Fruit fly (Drosophila melanogaster) whole organism, embryonic: Measurements from ENCODE around the gene RpS29.

Experiments used
- Atf3 ChIP-seq: fragments of 200-800 bp; sonication (Bioruptor generic); optimal IDR thresholded peaks from 3 replicates; lab custom pipeline; 2016; ENCODE audit warnings: missing biosample characterization, missing genetic modification characterization
- B-H1 ChIP-seq: fragments of 200-800 bp; sonication (Bioruptor generic); IDR thresholded peaks from 3 replicates; pipeline ENCODE4 v1.3.6; 2022; ENCODE audit warnings: missing biosample characterization, missing genetic modification characterization
- CG12236 ChIP-seq: fragments of 200-800 bp; sonication (Bioruptor generic); optimal IDR thresholded peaks from 2 replicates; lab custom pipeline; 2016; ENCODE audit warnings: missing biosample characterization, missing genetic modification characterization
- CG12659 ChIP-seq: fragments of 200-800 bp; sonication (Bioruptor generic); optimal IDR thresholded peaks from 3 replicates; lab custom pipeline; 2017; ENCODE audit warnings: mild to moderate bottlenecking, missing biosample characterization, missing genetic modification reagents, missing genetic modification characterization
- CG14860 ChIP-seq: fragments of 200-800 bp; sonication (Bioruptor generic); IDR thresholded peaks from 3 replicates; pipeline ENCODE4 v1.3.6; 2022; ENCODE audit warnings: missing biosample characterization, missing genetic modification characterization; ENCODE audit not compliant: partially characterized antibody
- CG15011 ChIP-seq: fragments of 200-800 bp; sonication (Bioruptor generic); optimal IDR thresholded peaks from 3 replicates; lab custom pipeline; 2018; ENCODE audit warnings: missing biosample characterization, mild to moderate bottlenecking, missing genetic modification characterization
- CG16815 ChIP-seq: fragments of 200-800 bp; sonication (Bioruptor generic); optimal IDR thresholded peaks from 3 replicates; lab custom pipeline; 2017; ENCODE audit warnings: missing biosample characterization, mild to moderate bottlenecking, missing genetic modification characterization
- CG2202 ChIP-seq: fragments of 200-800 bp; sonication (Bioruptor generic); optimal IDR thresholded peaks from 2 replicates; lab custom pipeline; 2018; ENCODE audit warnings: missing biosample characterization, mild to moderate bottlenecking, missing genetic modification characterization
- CG31365 ChIP-seq: fragments of 200-800 bp; sonication (Bioruptor generic); optimal IDR thresholded peaks from 2 replicates; lab custom pipeline; 2018; ENCODE audit warnings: missing biosample characterization, mild to moderate bottlenecking, missing genetic modification characterization
- CG3163 ChIP-seq: fragments of 200-800 bp; sonication (Bioruptor generic); optimal IDR thresholded peaks from 3 replicates; lab custom pipeline; 2016; ENCODE audit warnings: missing biosample characterization, missing genetic modification characterization
- CG8290 ChIP-seq, 3 experiments: fragments of 200-800 bp; sonication (Bioruptor generic); optimal IDR thresholded peaks; 2 replicates each; lab custom pipeline; 2016 to 2019; ENCODE audit warnings: missing biosample characterization in 3 of 3, missing genetic modification characterization in 3 of 3, mild to moderate bottlenecking in 2 of 3, moderate library complexity in 1 of 3
- Dad ChIP-seq: fragments of 200-800 bp; sonication (Bioruptor generic); optimal IDR thresholded peaks from 3 replicates; lab custom pipeline; 2016; ENCODE audit warnings: missing biosample characterization, missing genetic modification characterization
- H15 ChIP-seq: fragments of 200-800 bp; sonication (Bioruptor generic); IDR thresholded peaks from 3 replicates; pipeline ENCODE4 v1.3.6; 2022; ENCODE audit warnings: missing biosample characterization, missing genetic modification characterization
- HLH54F ChIP-seq: fragments of 200-800 bp; sonication (Bioruptor generic); optimal IDR thresholded peaks from 3 replicates; lab custom pipeline; 2016; ENCODE audit warnings: missing biosample characterization, missing genetic modification characterization
- Hr78 ChIP-seq, 2 experiments: fragments of 200-800 bp in 1 of 2; fragments of >200 bp in 1 of 2; sonication (Bioruptor generic) in 1 of 2; optimal IDR thresholded peaks; 2 replicates each; lab custom pipeline; 2017 to 2019; ENCODE audit warnings: missing biosample characterization in 2 of 2, missing genetic modification characterization in 2 of 2, mild to moderate bottlenecking in 1 of 2, moderate library complexity in 1 of 2
- Hsf ChIP-seq: fragments of 200-800 bp; sonication (Bioruptor generic); optimal IDR thresholded peaks from 3 replicates; lab custom pipeline; 2016; ENCODE audit warnings: missing biosample characterization, missing genetic modification characterization
- Kr ChIP-seq: fragments of 200-800 bp; sonication (Bioruptor generic); optimal IDR thresholded peaks from 2 replicates; lab custom pipeline; 2017; ENCODE audit warnings: missing biosample characterization, mild to moderate bottlenecking, missing genetic modification characterization
- Pdp1 ChIP-seq, 2 experiments: fragments of 200-800 bp; sonication (Bioruptor generic); optimal IDR thresholded peaks; 3 replicates each; lab custom pipeline; 2016; ENCODE audit warnings: missing biosample characterization in 2 of 2, missing genetic modification characterization in 2 of 2, mild to moderate bottlenecking in 1 of 2, moderate library complexity in 1 of 2
- Scr ChIP-seq: fragments of 200-800 bp; sonication (Bioruptor generic); IDR thresholded peaks from 2 replicates; pipeline ENCODE4 v1.3.6; 2022; ENCODE audit warnings: missing biosample characterization, missing genetic modification characterization; ENCODE audit not compliant: partially characterized antibody
- Sox102F ChIP-seq: fragments of 200-800 bp; sonication (Bioruptor generic); optimal IDR thresholded peaks from 2 replicates; lab custom pipeline; 2018; ENCODE audit warnings: missing biosample characterization, mild to moderate bottlenecking, missing genetic modification characterization, moderate library complexity
- Sry-β ChIP-seq: fragments of 200-800 bp; sonication (Bioruptor generic); optimal IDR thresholded peaks from 2 replicates; lab custom pipeline; 2018; ENCODE audit warnings: missing biosample characterization, mild to moderate bottlenecking, missing genetic modification characterization, moderate library complexity
- Ssrp ChIP-seq: fragments of 200-800 bp; sonication (Bioruptor generic); optimal IDR thresholded peaks from 2 replicates; lab custom pipeline; 2018; ENCODE audit warnings: missing biosample characterization, mild to moderate bottlenecking, missing genetic modification characterization, moderate library complexity
- TFAM ChIP-seq: fragments of 200-800 bp; sonication (Bioruptor generic); optimal IDR thresholded peaks from 2 replicates; lab custom pipeline; 2017; ENCODE audit warnings: missing biosample characterization, missing genetic modification characterization, inconsistent platforms
- ab ChIP-seq: fragments of 200-800 bp; sonication (Bioruptor generic); optimal IDR thresholded peaks from 2 replicates; lab custom pipeline; 2016; ENCODE audit warnings: missing biosample characterization, missing genetic modification characterization
- ara ChIP-seq: fragments of 200-800 bp; sonication (Bioruptor generic); IDR thresholded peaks from 2 replicates; pipeline ENCODE4 v1.3.6; 2022; ENCODE audit warnings: missing biosample characterization, missing genetic modification characterization
- bab2 ChIP-seq: fragments of 200-800 bp; sonication (Bioruptor generic); optimal IDR thresholded peaks from 2 replicates; lab custom pipeline; 2016; ENCODE audit warnings: missing biosample characterization, missing genetic modification characterization
- btn ChIP-seq: fragments of 200-800 bp; sonication (Bioruptor generic); optimal IDR thresholded peaks from 2 replicates; lab custom pipeline; 2016; ENCODE audit warnings: missing biosample characterization, missing genetic modification characterization
- chif ChIP-seq, 2 experiments: fragments of 200-800 bp; sonication (Bioruptor generic); optimal IDR thresholded peaks; 3 replicates each; lab custom pipeline; 2016; ENCODE audit warnings: missing biosample characterization in 2 of 2, missing genetic modification characterization in 2 of 2
- croc ChIP-seq: fragments of 200-800 bp; sonication (Bioruptor generic); conservative IDR thresholded peaks from 3 replicates; pipeline ENCODE4 v1.3.6; 2022; ENCODE audit warnings: missing biosample characterization, missing genetic modification characterization
- cwo ChIP-seq: fragments of 200-800 bp; sonication (Bioruptor generic); optimal IDR thresholded peaks from 3 replicates; lab custom pipeline; 2017; ENCODE audit warnings: missing biosample characterization, missing genetic modification characterization, mild to moderate bottlenecking, moderate library complexity, missing genetic modification reagents
- en ChIP-seq: fragments of 200-800 bp; sonication (Bioruptor generic); optimal IDR thresholded peaks from 2 replicates; lab custom pipeline; 2016; ENCODE audit warnings: missing biosample characterization, missing genetic modification characterization
- fd96Cb ChIP-seq: fragments of 200-800 bp; sonication (Bioruptor generic); optimal IDR thresholded peaks from 2 replicates; lab custom pipeline; 2018; ENCODE audit warnings: missing biosample characterization, mild to moderate bottlenecking, missing genetic modification characterization, moderate library complexity
- gce ChIP-seq: fragments of 200-800 bp; sonication (Bioruptor generic); IDR thresholded peaks from 3 replicates; pipeline ENCODE4 v1.3.6; 2022; ENCODE audit warnings: missing biosample characterization, missing genetic modification characterization
- ham ChIP-seq: fragments of 200-800 bp; sonication (Bioruptor generic); IDR thresholded peaks from 2 replicates; pipeline ENCODE4 v1.3.6; 2022; ENCODE audit warnings: missing biosample characterization, missing genetic modification characterization
- nau ChIP-seq: fragments of 200-800 bp; sonication (Bioruptor generic); optimal IDR thresholded peaks from 3 replicates; lab custom pipeline; 2017; ENCODE audit warnings: missing biosample characterization, mild to moderate bottlenecking, missing genetic modification characterization, missing genetic modification reagents
- oc ChIP-seq: fragments of 200-800 bp; sonication (Bioruptor generic); optimal IDR thresholded peaks from 2 replicates; lab custom pipeline; 2018; ENCODE audit warnings: missing biosample characterization, mild to moderate bottlenecking, missing genetic modification characterization, moderate library complexity
- pan ChIP-seq, 4 experiments: fragments of >200 bp in 3 of 4; fragments of 200-800 bp in 1 of 4; sonication (Bioruptor generic) in 1 of 4; optimal IDR thresholded peaks in 3 of 4; IDR thresholded peaks in 1 of 4; 2 replicates each; pipeline versions ENCODE4 v1.3.6 to Lab custom; 2017 to 2022; ENCODE audit warnings: missing biosample characterization in 2 of 4, missing genetic modification characterization in 2 of 4, mixed read lengths in 1 of 4
- pros ChIP-seq: fragments of 200-800 bp; sonication (Bioruptor generic); optimal IDR thresholded peaks from 3 replicates; lab custom pipeline; 2019; ENCODE audit warnings: missing biosample characterization, mild to moderate bottlenecking, missing genetic modification characterization, moderate library complexity
- salm ChIP-seq: fragments of 200-800 bp; sonication (Bioruptor generic); optimal IDR thresholded peaks from 2 replicates; lab custom pipeline; 2018; ENCODE audit warnings: missing biosample characterization, mild to moderate bottlenecking, missing genetic modification characterization
- sd ChIP-seq: fragments of 200-800 bp; sonication (Bioruptor generic); optimal IDR thresholded peaks from 3 replicates; lab custom pipeline; 2018; ENCODE audit warnings: missing biosample characterization, mild to moderate bottlenecking, missing genetic modification characterization, moderate library complexity
- seq ChIP-seq: fragments of 200-800 bp; sonication (Bioruptor generic); IDR thresholded peaks from 2 replicates; pipeline ENCODE4 v1.3.6; 2022; ENCODE audit warnings: missing biosample characterization, missing genetic modification characterization
- sisA ChIP-seq: fragments of 200-800 bp; sonication (Bioruptor generic); IDR thresholded peaks from 2 replicates; pipeline ENCODE4 v1.3.6; 2022; ENCODE audit warnings: missing biosample characterization, missing genetic modification characterization
- slou ChIP-seq: fragments of 200-800 bp; sonication (Bioruptor generic); optimal IDR thresholded peaks from 3 replicates; lab custom pipeline; 2016; ENCODE audit warnings: missing biosample characterization, missing genetic modification characterization
- sqz ChIP-seq: fragments of 200-800 bp; sonication (Bioruptor generic); optimal IDR thresholded peaks from 3 replicates; lab custom pipeline; 2018; ENCODE audit warnings: missing biosample characterization, mild to moderate bottlenecking, missing genetic modification characterization
- trh ChIP-seq: fragments of 200-800 bp; sonication (Bioruptor generic); optimal IDR thresholded peaks from 2 replicates; lab custom pipeline; 2016; ENCODE audit warnings: missing biosample characterization, missing genetic modification characterization
- usp ChIP-seq: fragments of >200 bp; optimal IDR thresholded peaks from 2 replicates; lab custom pipeline; 2017; ENCODE audit warnings: missing biosample characterization, missing genetic modification characterization
- vfl ChIP-seq: fragments of 200-800 bp; sonication (Bioruptor generic); optimal IDR thresholded peaks from 2 replicates; lab custom pipeline; 2016; ENCODE audit warnings: missing biosample characterization, missing genetic modification characterization
- zen ChIP-seq: fragments of 200-800 bp; sonication (Bioruptor generic); optimal IDR thresholded peaks from 3 replicates; lab custom pipeline; 2018; ENCODE audit warnings: missing biosample characterization, mild to moderate bottlenecking, missing genetic modification characterization, moderate library complexity

Gene RpS29

DNA sequence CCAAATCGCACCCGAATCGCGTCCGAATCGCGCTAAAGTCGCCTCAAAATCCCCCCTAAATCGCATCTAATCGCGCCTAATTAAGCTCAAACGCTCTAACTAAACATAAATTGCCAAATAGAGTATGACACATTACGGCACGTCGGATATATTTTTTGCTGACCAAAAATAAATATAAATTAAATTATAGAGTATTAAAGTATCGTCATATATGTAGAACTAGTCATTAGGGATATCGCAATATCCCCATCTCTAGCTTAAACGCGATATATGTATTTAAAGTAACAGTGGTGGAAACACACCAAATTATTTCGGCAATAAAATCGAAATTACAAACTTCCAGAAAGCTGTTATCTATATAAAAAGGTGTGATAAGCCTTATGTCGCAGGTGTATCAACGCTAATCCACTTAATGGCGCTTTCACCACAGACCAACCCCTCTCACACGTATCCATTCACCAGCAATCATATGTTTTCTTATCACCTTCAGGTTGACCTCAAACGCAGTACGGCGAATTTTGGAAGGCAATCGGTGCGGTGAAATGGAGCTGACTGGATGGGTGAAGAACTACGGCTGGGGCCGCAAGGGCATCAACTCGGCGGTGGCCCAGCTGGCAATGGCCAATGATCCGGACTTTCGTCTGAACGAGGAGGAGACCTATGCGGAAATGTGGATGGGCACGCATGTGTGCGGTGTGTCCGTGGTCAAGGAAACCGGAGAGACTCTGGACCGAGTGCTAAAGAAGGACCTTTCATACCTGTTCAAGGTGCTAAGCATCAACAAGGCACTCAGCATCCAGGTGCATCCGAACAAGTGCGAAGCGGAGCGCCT, 18.3 kb upstream of the RpS29 start, which contains the start of gene Mpi (continued):
- TF ChIP-seq cwo (GFP tag; lab: Kevin White, UChicago): no peak
- TF ChIP-seq Hr78 (GFP tag; optimal IDR thresholded peaks at IDR 0.05; lab: Kevin White, UChicago): peak in 1 of 2 experiments; percentile 84
- no peak for TF ChIP-seq CG31365
- TF ChIP-seq salm (tag; lab: Kevin White, UChicago): peak; percentile 41
- TF ChIP-seq CG3163 (GFP tag; lab: Kevin White, UChicago): no peak
- TF ChIP-seq B-H1: no peak; the same call in 2 of the 3 replicates
- TF ChIP-seq Hsf: peak; percentile 13
- TF ChIP-seq CG2202: no peak
- peak in 1 of 2 experiments; percentile 33 for TF ChIP-seq Pdp1 (GFP tag; optimal IDR thresholded peaks at IDR 0.05; lab: Kevin White, UChicago)
- no peak for TF ChIP-seq ham (GFP tag; lab: Robert Waterston, UW)
- no peak for TF ChIP-seq usp (GFP tag; lab: Kevin White, UChicago)
- TF ChIP-seq Kr (GFP tag; lab: Kevin White, UChicago): no peak
- no peak for TF ChIP-seq bab2 (GFP tag; lab: Kevin White, UChicago)
- no peak for TF ChIP-seq H15 (GFP tag; lab: Robert Waterston, UW)
- TF ChIP-seq slou (GFP tag; lab: Kevin White, UChicago): no peak
- TF ChIP-seq trh (GFP tag; lab: Kevin White, UChicago): no peak
- TF ChIP-seq HLH54F (GFP tag; lab: Kevin White, UChicago): no peak
- TF ChIP-seq seq: no peak; the same call in 1 of the 2 replicates
- peak; percentile 62 for TF ChIP-seq CG12659
- TF ChIP-seq CG12236 (GFP tag; lab: Kevin White, UChicago): no peak
- no peak for TF ChIP-seq CG15011 (GFP tag; lab: Kevin White, UChicago)
- TF ChIP-seq btn: no peak
- no peak for TF ChIP-seq CG14860 (GFP tag; lab: Robert Waterston, UW)
- no peak for TF ChIP-seq TFAM (GFP tag; lab: Kevin White, UChicago)
- no peak for TF ChIP-seq sqz
- no peak for TF ChIP-seq sisA (GFP tag; lab: Robert Waterston, UW)
- TF ChIP-seq CG16815: no peak
- no peak for TF ChIP-seq Sox102F
- no peak for TF ChIP-seq pan (optimal IDR thresholded peaks at IDR 0.05; lab: Kevin White, UChicago)
- peak in 1 of 2 experiments; percentile 28 for TF ChIP-seq pan (GFP tag; optimal IDR thresholded peaks at IDR 0.05 in 1 of 2, IDR thresholded peaks at IDR 0.05 in 1 of 2)
- no peak for TF ChIP-seq en (GFP tag; lab: Kevin White, UChicago)
- no peak for TF ChIP-seq vfl (GFP tag; lab: Kevin White, UChicago)
- no peak for TF ChIP-seq nau
- no peak for TF ChIP-seq sd (tag; lab: Kevin White, UChicago)
- peak; percentile 66 for TF ChIP-seq Scr
- TF ChIP-seq zen (tag; lab: Kevin White, UChicago): peak; percentile 78
- no peak for TF ChIP-seq Sry-β
- TF ChIP-seq ara: no peak
- no peak for TF ChIP-seq chif (GFP tag; optimal IDR thresholded peaks at IDR 0.05; lab: Kevin White, UChicago)
- TF ChIP-seq fd96Cb (tag; lab: Kevin White, UChicago): peak; percentile 19
- TF ChIP-seq pros (GFP tag; lab: Kevin White, UChicago): no peak
- no peak for TF ChIP-seq Atf3 (GFP tag; lab: Kevin White, UChicago)
- TF ChIP-seq Dad: no peak
- TF ChIP-seq ab (GFP tag; lab: Kevin White, UChicago): no peak
- no peak for TF ChIP-seq gce (GFP tag; lab: Robert Waterston, UW)
- TF ChIP-seq croc (GFP tag; lab: Robert Waterston, UW): no peak
- no peak for TF ChIP-seq oc
- no peak for TF ChIP-seq CG8290 (GFP tag; optimal IDR thresholded peaks at IDR 0.05; lab: Kevin White, UChicago)
- no peak for TF ChIP-seq CG8290 (tag; optimal IDR thresholded peaks at IDR 0.05; lab: Kevin White, UChicago)
- TF ChIP-seq Ssrp (tag; lab: Kevin White, UChicago): no peak
